Worm (Caenorhabditis elegans): Measurements from ENCODE around the gene H10D18.5.

ce11 chrV:3808336-3808735 lies 23.2 kb downstream of the H10D18.5 start, which contains the start of gene srw-6:
- TF ChIP-seq him-1 (tag; optimal IDR thresholded peaks at IDR 0.05) (no peak), W03F9.2 (tag; optimal IDR thresholded peaks at IDR 0.05) (no peak), dao-5 (tag; optimal IDR thresholded peaks at IDR 0.05) (no peak)

Measured in whole organism, L4/young adult.